Worm (Caenorhabditis elegans): ENCODE results near the gene C50B6.1.

DNA sequence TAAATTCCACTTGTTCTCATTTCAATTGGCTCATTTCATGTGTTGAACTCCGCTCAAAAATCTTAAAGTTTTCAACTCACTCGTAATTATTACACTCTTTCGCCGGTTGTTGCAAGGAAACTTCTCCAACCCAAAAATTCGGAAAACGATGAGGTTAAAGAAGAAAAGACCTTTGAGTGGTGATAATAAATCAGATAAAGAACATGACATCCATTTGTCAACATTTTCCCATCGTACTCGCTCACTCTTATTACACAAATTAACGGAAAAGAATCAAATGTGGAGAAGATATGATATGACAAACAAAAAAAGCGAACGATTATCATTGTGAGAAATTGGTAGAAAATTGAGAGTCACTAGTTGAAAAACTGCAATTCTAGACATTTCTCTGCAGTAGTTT lies 23.4 kb upstream of the C50B6.1 start:
- no peak for TF ChIP-seq snpc-4 (tag; optimal IDR thresholded peaks at IDR 0.05)
- no peak for TF ChIP-seq unc-62 (GFP tag; optimal IDR thresholded peaks at IDR 0.05)
- TF ChIP-seq ets-5 (GFP tag; IDR thresholded peaks at IDR 0.05), result no peak
- no peak for TF ChIP-seq swsn-7 (tag; optimal IDR thresholded peaks at IDR 0.05)
- no peak for TF ChIP-seq ztf-4 (tag; optimal IDR thresholded peaks at IDR 0.05)
- no peak for TF ChIP-seq fos-1 (tag; optimal IDR thresholded peaks at IDR 0.05)
- no peak for TF ChIP-seq irx-1 (tag; optimal IDR thresholded peaks at IDR 0.05)
- TF ChIP-seq snu-23 (GFP tag; optimal IDR thresholded peaks at IDR 0.05), result no peak
- TF ChIP-seq ceh-82 (tag; optimal IDR thresholded peaks at IDR 0.05), result no peak
- TF ChIP-seq nhr-85 (tag), result no peak
- no peak for TF ChIP-seq nhr-237 (tag; optimal IDR thresholded peaks at IDR 0.05)
- no peak for TF ChIP-seq skn-1 (tag; optimal IDR thresholded peaks at IDR 0.05)
- TF ChIP-seq elt-3 (tag; optimal IDR thresholded peaks at IDR 0.05), result no peak
